Worm (Caenorhabditis elegans) whole organism, L2 larva: ENCODE results near the gene srh-109.

Experiments
- blmp-1 ChIP-seq: sonication (generic microtip); optimal IDR thresholded peaks from 2 replicates; lab custom pipeline; 2017; ENCODE audit warnings: missing genetic modification characterization, mild to moderate bottlenecking, missing compliant biosample characterization, antibody characterized with exemption, moderate library complexity; ENCODE audit not compliant: insufficient read depth
- ceh-82 ChIP-seq: fragments of 150-350 bp; optimal IDR thresholded peaks from 2 replicates; lab custom pipeline; 2014; ENCODE audit warnings: missing biosample characterization, missing genetic modification characterization
- crh-2 ChIP-seq: sonication (generic microtip); optimal IDR thresholded peaks from 2 replicates; lab custom pipeline; 2017; ENCODE audit warnings: missing biosample characterization, missing genetic modification characterization
- gmeb-1 ChIP-seq: fragments of 150-350 bp; optimal IDR thresholded peaks from 2 replicates; lab custom pipeline; 2014; ENCODE audit warnings: missing biosample characterization, missing genetic modification characterization
- lin-13 ChIP-seq: fragments of 150-350 bp; optimal IDR thresholded peaks from 2 replicates; lab custom pipeline; 2014; ENCODE audit warnings: missing biosample characterization, missing genetic modification reagents, missing genetic modification characterization
- lsy-2 ChIP-seq, 2 experiments: fragments of 150-350 bp in 1 of 2; sonication (generic microtip) in 1 of 2; optimal IDR thresholded peaks; 2 replicates each; lab custom pipeline; 2014 to 2017; ENCODE audit warnings: missing biosample characterization in 2 of 2, missing genetic modification characterization in 2 of 2
- nhr-10 ChIP-seq: sonication (generic microtip); optimal IDR thresholded peaks from 2 replicates; lab custom pipeline; 2017; ENCODE audit warnings: missing biosample characterization, missing genetic modification characterization
- nhr-237 ChIP-seq: fragments of 150-350 bp; optimal IDR thresholded peaks from 2 replicates; lab custom pipeline; 2014; ENCODE audit warnings: missing biosample characterization, missing genetic modification characterization
- nhr-6 ChIP-seq: fragments of 150-350 bp; optimal IDR thresholded peaks from 2 replicates; lab custom pipeline; 2014; ENCODE audit warnings: missing biosample characterization, missing genetic modification characterization
- sem-4 ChIP-seq: fragments of 150-350 bp; optimal IDR thresholded peaks from 2 replicates; lab custom pipeline; 2014; ENCODE audit warnings: missing biosample characterization, missing genetic modification reagents, missing genetic modification characterization
- snpc-4 ChIP-seq: fragments of 150-350 bp; optimal IDR thresholded peaks from 2 replicates; lab custom pipeline; 2014; ENCODE audit warnings: missing biosample characterization, missing genetic modification characterization

- TF ChIP-seq lsy-2 (tag; optimal IDR thresholded peaks at IDR 0.05; lab: Kevin White, UChicago) (no peak), blmp-1 (tag; lab: Kevin White, UChicago) (no peak), lin-13 (GFP tag; lab: Kevin White, UChicago) (no peak), ceh-82 (no peak), sem-4 (tag; lab: Kevin White, UChicago) (no peak), snpc-4 (tag; lab: Kevin White, UChicago) (no peak), nhr-6 (tag; lab: Kevin White, UChicago) (no peak), nhr-10 (tag; lab: Kevin White, UChicago) (no peak), crh-2 (tag; lab: Kevin White, UChicago) (no peak), gmeb-1 (tag; lab: Kevin White, UChicago) (no peak), nhr-237 (tag; lab: Kevin White, UChicago) (no peak)
Measured at ce11 chrV:17243016-17243415, 22.8 kb upstream of the srh-109 start.
